Worm (Caenorhabditis elegans): ENCODE data around the gene H29C22.1.
A peak's percentile ranks its signal among the peaks of the same experiment; 100 is the strongest.

The H29C22.1 gene

DNA sequence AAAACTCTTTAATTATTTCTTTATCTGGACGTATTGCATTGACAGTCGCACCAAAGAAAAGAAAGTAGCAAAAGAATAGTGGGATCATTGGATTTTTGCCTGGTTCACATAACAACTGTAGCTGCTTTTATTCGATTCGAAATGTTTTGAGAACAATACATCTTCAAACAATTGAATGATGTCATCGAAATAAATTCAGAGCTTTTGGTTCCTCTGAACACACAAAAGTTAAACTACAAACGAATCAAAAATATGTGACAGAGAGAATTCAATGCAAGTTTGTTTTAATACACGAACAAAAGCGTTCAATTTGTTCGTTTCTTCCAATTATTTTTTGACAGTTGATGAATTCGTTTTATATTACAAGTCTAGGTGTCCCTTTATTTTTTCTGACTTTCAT, at the start of gene H29C22.1:
H29C22.1 (minus strand) TSS at position 101 of the 400 bp plus-strand sequence.
- TF ChIP-seq aly-1 (tag; optimal IDR thresholded peaks at IDR 0.05): no peak
- TF ChIP-seq tbx-11 (GFP tag; IDR thresholded peaks at IDR 0.05): no peak
- no peak for TF ChIP-seq hnd-1 (tag; optimal IDR thresholded peaks at IDR 0.05)
- no peak for TF ChIP-seq scrt-1 (GFP tag; IDR thresholded peaks at IDR 0.05)
- no peak for TF ChIP-seq tbx-37 (GFP tag; conservative IDR thresholded peaks at IDR 0.05)
- TF ChIP-seq ets-7 (tag; optimal IDR thresholded peaks at IDR 0.05): no peak
- no peak for TF ChIP-seq flt-1 (GFP tag; IDR thresholded peaks at IDR 0.05)
- no peak for TF ChIP-seq ceh-13 (GFP tag; optimal IDR thresholded peaks at IDR 0.05)
- no peak for TF ChIP-seq tra-4 (tag; optimal IDR thresholded peaks at IDR 0.05)
- TF ChIP-seq hmg-4 (GFP tag; optimal IDR thresholded peaks at IDR 0.05): no peak
- no peak for TF ChIP-seq B0310.2 (tag; optimal IDR thresholded peaks at IDR 0.05)
- TF ChIP-seq sea-1 (GFP tag; conservative IDR thresholded peaks at IDR 0.05): no peak
- no peak for TF ChIP-seq ceh-36 (tag; optimal IDR thresholded peaks at IDR 0.05)
- TF ChIP-seq pes-1 (GFP tag; IDR thresholded peaks at IDR 0.05): no peak
- TF ChIP-seq F13C5.2 (tag; optimal IDR thresholded peaks at IDR 0.05): no peak
- TF ChIP-seq hmbx-1 (tag; optimal IDR thresholded peaks at IDR 0.05): no peak
- no peak for TF ChIP-seq ama-1 (optimal IDR thresholded peaks at IDR 0.05)

DNA sequence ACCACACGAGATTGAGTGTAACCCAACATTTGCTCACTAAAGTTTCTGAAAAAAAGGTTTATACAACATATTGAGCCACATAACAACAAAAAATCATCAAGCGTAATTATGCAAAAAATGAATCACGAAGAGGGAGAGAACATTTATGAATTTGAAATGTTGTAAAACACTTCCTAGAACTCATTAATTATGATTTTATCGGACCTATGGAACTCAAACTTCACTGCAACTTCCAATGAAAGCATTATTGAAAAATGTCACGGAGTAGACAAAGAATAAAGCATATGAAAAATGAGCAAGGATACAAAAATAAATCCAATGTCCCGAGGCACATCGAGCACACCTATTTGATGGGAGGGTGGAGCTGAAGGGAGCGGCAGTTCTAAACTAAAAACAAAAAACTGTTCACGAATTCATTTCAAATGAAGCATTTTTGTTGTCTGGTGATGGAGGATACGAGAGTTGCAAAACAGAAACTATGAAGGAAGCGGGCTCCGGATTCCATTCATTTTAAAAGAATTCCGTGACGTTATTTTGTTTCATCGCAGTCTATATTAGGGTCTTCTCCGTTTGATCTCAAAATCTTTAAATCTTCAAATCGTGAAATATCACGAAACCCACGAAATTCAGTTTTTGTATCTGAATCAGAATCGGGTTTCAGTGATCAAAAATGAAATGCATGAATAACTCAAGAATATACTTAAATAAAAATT, 38.9 kb upstream of the H29C22.1 start, which contains the start of gene flp-20:
flp-20 (minus strand) TSS at position 51 of the 713 bp plus-strand sequence.
- no peak for TF ChIP-seq flt-1 (GFP tag; IDR thresholded peaks at IDR 0.05)
- no peak for TF ChIP-seq ets-7 (tag; optimal IDR thresholded peaks at IDR 0.05)
- no peak for TF ChIP-seq F13C5.2 (tag; optimal IDR thresholded peaks at IDR 0.05)
- no peak for TF ChIP-seq tbx-37 (GFP tag; conservative IDR thresholded peaks at IDR 0.05)
- TF ChIP-seq scrt-1 (GFP tag; IDR thresholded peaks at IDR 0.05): no peak
- TF ChIP-seq ceh-13 (GFP tag; optimal IDR thresholded peaks at IDR 0.05): no peak
- TF ChIP-seq ceh-36 (tag; optimal IDR thresholded peaks at IDR 0.05): no peak
- no peak for TF ChIP-seq hmbx-1 (tag; optimal IDR thresholded peaks at IDR 0.05)

ce11 chrX:9347380-9347979, 36.4 kb upstream of the H29C22.1 start, which contains the start of gene oga-1:
TSS of gene oga-1 (minus strand) at chrX:9347430.
- TF ChIP-seq pes-1 (GFP tag; IDR thresholded peaks at IDR 0.05) (no peak), hmg-4 (GFP tag; optimal IDR thresholded peaks at IDR 0.05) (no peak), sea-1 (GFP tag; conservative IDR thresholded peaks at IDR 0.05) (no peak), F13C5.2 (tag; optimal IDR thresholded peaks at IDR 0.05) (no peak), flt-1 (GFP tag; IDR thresholded peaks at IDR 0.05) (no peak), hnd-1 (tag; optimal IDR thresholded peaks at IDR 0.05) (no peak), aly-1 (tag; optimal IDR thresholded peaks at IDR 0.05) (no peak), tbx-11 (GFP tag; IDR thresholded peaks at IDR 0.05) (no peak), scrt-1 (GFP tag; IDR thresholded peaks at IDR 0.05) (no peak), B0310.2 (tag; optimal IDR thresholded peaks at IDR 0.05) (no peak), tra-4 (tag; optimal IDR thresholded peaks at IDR 0.05) (no peak), ceh-36 (tag; optimal IDR thresholded peaks at IDR 0.05) (no peak)

DNA sequence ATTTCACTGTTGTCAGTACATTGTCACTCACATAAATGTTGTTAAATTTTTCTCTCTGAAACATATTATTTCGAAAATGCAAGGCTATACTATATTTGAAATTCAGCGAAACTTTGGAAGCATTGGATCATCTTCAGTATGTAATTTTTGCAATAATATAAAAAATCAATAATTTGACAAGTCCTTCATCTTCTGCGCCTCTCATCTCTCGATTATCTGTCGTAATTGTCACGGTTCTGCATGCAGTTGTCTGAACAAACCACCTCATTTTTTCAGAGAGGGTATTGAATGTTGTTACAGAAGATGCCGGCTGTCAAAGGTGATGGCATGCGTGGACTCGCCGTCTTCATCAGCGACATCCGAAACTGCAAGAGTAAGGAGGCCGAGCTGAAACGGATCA, 27.2 kb upstream of the H29C22.1 start, which contains the start of gene apa-2:
apa-2 (plus strand) TSS at position 301 of the 400 bp plus-strand sequence.
- TF ChIP-seq aly-1 (tag; optimal IDR thresholded peaks at IDR 0.05): no peak
- TF ChIP-seq F13C5.2 (tag; optimal IDR thresholded peaks at IDR 0.05): no peak
- no peak for TF ChIP-seq tbx-37 (GFP tag; conservative IDR thresholded peaks at IDR 0.05)
- no peak for TF ChIP-seq hnd-1 (tag; optimal IDR thresholded peaks at IDR 0.05)
- no peak for TF ChIP-seq hmg-4 (GFP tag; optimal IDR thresholded peaks at IDR 0.05)
- TF ChIP-seq flt-1 (GFP tag; IDR thresholded peaks at IDR 0.05): no peak
- TF ChIP-seq pes-1 (GFP tag; IDR thresholded peaks at IDR 0.05): no peak

- TF ChIP-seq scrt-1 (GFP tag; IDR thresholded peaks at IDR 0.05) (0 out of 2 replicates have a peak, but pooled peaks have one; percentile 45), hmbx-1 (tag; optimal IDR thresholded peaks at IDR 0.05) (no peak), ceh-13 (GFP tag; optimal IDR thresholded peaks at IDR 0.05) (no peak), tra-4 (tag; optimal IDR thresholded peaks at IDR 0.05) (no peak), aly-1 (tag; optimal IDR thresholded peaks at IDR 0.05) (peak; percentile 62), F13C5.2 (tag; optimal IDR thresholded peaks at IDR 0.05) (peak; percentile 82), ets-7 (tag; optimal IDR thresholded peaks at IDR 0.05) (peak; percentile 33), B0310.2 (tag; optimal IDR thresholded peaks at IDR 0.05) (no peak), tbx-37 (GFP tag; conservative IDR thresholded peaks at IDR 0.05) (peak; percentile 39; the same call in 1 of the 2 replicates), ceh-36 (tag; optimal IDR thresholded peaks at IDR 0.05) (no peak)
Observed at ce11 chrX:9337832-9338231, 26.7 kb upstream of the H29C22.1 start.

ce11 chrX:9336227-9336626, 25.1 kb upstream of the H29C22.1 start:
- no peak for TF ChIP-seq tbx-37 (GFP tag; conservative IDR thresholded peaks at IDR 0.05)
- TF ChIP-seq tra-4 (tag; optimal IDR thresholded peaks at IDR 0.05): no peak
- no peak for TF ChIP-seq pes-1 (GFP tag; IDR thresholded peaks at IDR 0.05)
- no peak for TF ChIP-seq aly-1 (tag; optimal IDR thresholded peaks at IDR 0.05)
- no peak for TF ChIP-seq sea-1 (GFP tag; conservative IDR thresholded peaks at IDR 0.05)
- TF ChIP-seq F13C5.2 (tag; optimal IDR thresholded peaks at IDR 0.05): no peak

DNA sequence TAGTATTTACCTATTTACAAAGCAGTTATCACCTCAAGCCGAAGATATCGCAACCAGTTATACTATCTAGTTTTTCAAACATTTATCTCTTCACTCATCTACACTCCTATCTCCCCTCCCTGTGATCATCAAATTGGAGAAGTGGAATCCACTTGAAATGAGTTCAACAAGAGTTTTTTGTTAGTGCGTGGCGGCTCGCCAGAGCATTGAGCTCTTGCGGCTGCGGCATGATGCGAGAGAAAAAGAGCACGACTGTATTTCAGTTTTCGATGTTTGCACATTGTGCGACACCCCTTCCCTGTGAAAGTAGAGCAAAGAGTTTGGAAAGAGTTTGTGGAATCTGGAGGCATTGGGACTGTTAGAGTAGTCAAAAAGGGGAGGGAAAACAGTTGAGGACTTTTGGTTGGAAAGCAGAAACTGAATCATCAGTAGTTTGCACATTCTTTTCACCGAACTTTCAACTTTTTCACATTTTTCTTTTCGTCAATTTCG, 19.6 kb upstream of the H29C22.1 start, which contains the start of gene T20B5.2:
T20B5.2 (plus strand) TSS at position 442 of the 492 bp plus-strand sequence.
- TF ChIP-seq scrt-1 (GFP tag; IDR thresholded peaks at IDR 0.05) (no peak), pes-1 (GFP tag; IDR thresholded peaks at IDR 0.05) (no peak), sea-1 (GFP tag; conservative IDR thresholded peaks at IDR 0.05) (no peak), F13C5.2 (tag; optimal IDR thresholded peaks at IDR 0.05) (no peak), flt-1 (GFP tag; IDR thresholded peaks at IDR 0.05) (no peak), tra-4 (tag; optimal IDR thresholded peaks at IDR 0.05) (no peak), hmbx-1 (tag; optimal IDR thresholded peaks at IDR 0.05) (no peak), ceh-13 (GFP tag; optimal IDR thresholded peaks at IDR 0.05) (no peak), aly-1 (tag; optimal IDR thresholded peaks at IDR 0.05) (no peak), B0310.2 (tag; optimal IDR thresholded peaks at IDR 0.05) (no peak), ets-7 (tag; optimal IDR thresholded peaks at IDR 0.05) (no peak), hnd-1 (tag; optimal IDR thresholded peaks at IDR 0.05) (no peak), hmg-4 (GFP tag; optimal IDR thresholded peaks at IDR 0.05) (no peak), ceh-36 (tag; optimal IDR thresholded peaks at IDR 0.05) (no peak), tbx-37 (GFP tag; conservative IDR thresholded peaks at IDR 0.05) (no peak), tbx-11 (GFP tag; IDR thresholded peaks at IDR 0.05) (no peak), ama-1 (optimal IDR thresholded peaks at IDR 0.05) (no peak)
